Fruit fly (Drosophila melanogaster) whole organism: Measurements from ENCODE around the gene Atac2.

Experiments
- CG8478 ChIP-seq: fragments of >200 bp; optimal IDR thresholded peaks from 2 replicates; lab custom pipeline; 2018; ENCODE audit warnings: inconsistent platforms
- Dll ChIP-seq: fragments of >200 bp; optimal IDR thresholded peaks from 2 replicates; lab custom pipeline; 2017
- EcR ChIP-seq, 2 experiments: fragments of >200 bp; optimal IDR thresholded peaks; 2 replicates each; lab custom pipeline; 2017; ENCODE audit warnings: missing biosample characterization in 2 of 2, missing genetic modification characterization in 2 of 2, missing genetic modification reagents in 2 of 2
- pan ChIP-seq: fragments of >200 bp; optimal IDR thresholded peaks from 2 replicates; lab custom pipeline; 2017
- psq ChIP-seq: fragments of >200 bp; optimal IDR thresholded peaks from 2 replicates; lab custom pipeline; 2017
- usp ChIP-seq: fragments of >200 bp; optimal IDR thresholded peaks from 2 replicates; lab custom pipeline; 2017; ENCODE audit warnings: missing biosample characterization, missing genetic modification characterization, mixed read lengths

DNA sequence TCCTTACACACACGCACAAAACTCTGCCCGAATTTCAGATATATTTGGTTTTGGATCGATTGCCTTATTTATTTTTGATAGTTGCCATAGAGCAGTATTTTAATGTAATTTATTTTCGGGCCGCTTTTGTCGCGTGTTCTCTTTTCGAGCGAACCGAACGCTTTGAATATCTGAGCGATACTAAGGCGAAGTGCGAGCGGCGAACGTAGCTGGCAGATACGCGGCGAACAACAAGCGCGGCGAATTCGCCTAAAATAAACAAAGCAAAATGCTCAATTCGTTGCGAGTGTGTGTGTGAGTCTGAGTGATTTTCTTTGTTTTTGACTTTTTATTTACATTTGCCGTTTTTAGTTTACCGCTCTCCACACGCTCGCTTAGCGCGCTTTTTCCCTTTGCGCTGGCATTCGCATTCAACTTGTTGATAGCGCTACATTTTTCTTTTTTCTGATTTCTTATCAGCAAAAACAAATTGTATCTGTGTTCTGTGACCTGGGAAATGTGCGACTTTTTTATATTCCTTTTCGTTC is 49.0 kb downstream of the Atac2 start:
- TF ChIP-seq psq (lab: Kevin White, UChicago) (no peak), Dll (lab: Kevin White, UChicago) (no peak), usp (GFP tag; lab: Kevin White, UChicago) (no peak), CG8478 (no peak), EcR (GFP tag; optimal IDR thresholded peaks at IDR 0.05; lab: Kevin White, UChicago) (no peak), pan (lab: Kevin White, UChicago) (no peak)
